Worm (Caenorhabditis elegans) whole organism, L4/young adult: Measurements from ENCODE around the gene Y55B1BL.1.
A peak's percentile ranks its signal among the peaks of the same experiment; 100 is the strongest.

Experiments
- W03F9.2 ChIP-seq: fragments of 150-350 bp; optimal IDR thresholded peaks from 2 replicates; lab custom pipeline; 2014; ENCODE audit warnings: missing biosample characterization, missing genetic modification characterization
- dao-5 ChIP-seq: sonication (generic microtip); optimal IDR thresholded peaks from 2 replicates; lab custom pipeline; 2016; ENCODE audit warnings: missing genotype, missing genetic modification characterization, moderate library complexity, missing compliant biosample characterization
- him-1 ChIP-seq: sonication (generic microtip); optimal IDR thresholded peaks from 2 replicates; lab custom pipeline; 2016; ENCODE audit warnings: missing genotype, missing genetic modification reagents, missing genetic modification characterization, missing compliant biosample characterization

The Y55B1BL.1 gene

DNA sequence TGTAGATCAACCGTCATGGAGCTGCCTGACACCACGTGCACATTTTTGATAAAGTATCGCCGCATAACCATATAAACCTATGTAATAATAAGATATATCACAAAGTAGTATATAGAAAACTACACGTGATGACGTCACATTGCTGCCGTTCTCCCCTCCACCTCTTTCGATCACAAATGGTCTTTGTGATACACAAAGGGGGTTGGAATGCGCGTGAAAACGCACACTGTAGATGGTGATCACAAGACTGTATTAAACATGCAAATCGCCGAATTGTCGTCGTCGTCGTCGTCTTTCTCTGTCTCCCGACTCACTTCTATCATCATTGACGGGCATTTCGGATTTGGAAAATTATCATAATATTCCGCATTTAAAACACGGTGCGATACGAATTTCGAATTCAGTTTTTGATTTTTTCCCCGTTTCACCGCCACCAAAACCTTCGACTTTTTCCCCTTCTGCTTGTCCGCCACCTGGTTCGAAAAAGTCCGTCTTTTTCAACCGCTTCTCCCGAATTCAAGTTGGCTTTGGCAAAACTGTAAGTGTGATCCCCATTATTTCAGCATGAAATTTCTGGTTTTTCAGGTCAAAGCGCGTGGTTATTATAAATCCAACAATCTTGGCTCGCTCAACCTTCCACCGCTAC, at the start of gene Y55B1BL.1, which contains the start of gene Y55B1BL.2:
TSS of gene Y55B1BL.1 (plus strand) at position 217 of the 646 bp plus-strand sequence.
TSS of gene Y55B1BL.2 (plus strand) at position 596 of the 646 bp plus-strand sequence.
- no peak for TF ChIP-seq dao-5 (tag; lab: Kevin White, UChicago)
- TF ChIP-seq W03F9.2 (tag; lab: Kevin White, UChicago): no peak
- TF ChIP-seq him-1 (tag; lab: Kevin White, UChicago): no peak

DNA sequence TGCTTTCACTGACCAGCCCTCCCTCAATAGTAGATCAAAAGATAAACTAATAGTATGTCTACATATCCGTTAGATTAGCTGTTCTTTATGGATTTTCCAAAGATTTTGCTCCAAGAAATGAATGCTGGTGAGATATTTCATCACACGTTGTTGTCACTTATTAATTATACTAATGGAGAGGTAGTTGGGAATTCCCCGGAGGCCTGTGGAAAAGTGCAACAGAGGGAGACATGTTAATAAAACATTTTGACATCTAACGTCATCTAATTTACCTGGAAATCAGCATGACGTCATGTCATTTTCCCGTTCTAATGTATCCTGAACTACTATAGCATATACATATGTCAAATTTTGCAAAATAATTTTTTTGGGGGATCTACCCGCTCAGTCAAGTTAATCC, 49.2 kb upstream of the Y55B1BL.1 start:
- no peak for TF ChIP-seq dao-5 (tag; lab: Kevin White, UChicago)
- TF ChIP-seq W03F9.2 (tag; lab: Kevin White, UChicago): no peak
- no peak for TF ChIP-seq him-1 (tag; lab: Kevin White, UChicago)

DNA sequence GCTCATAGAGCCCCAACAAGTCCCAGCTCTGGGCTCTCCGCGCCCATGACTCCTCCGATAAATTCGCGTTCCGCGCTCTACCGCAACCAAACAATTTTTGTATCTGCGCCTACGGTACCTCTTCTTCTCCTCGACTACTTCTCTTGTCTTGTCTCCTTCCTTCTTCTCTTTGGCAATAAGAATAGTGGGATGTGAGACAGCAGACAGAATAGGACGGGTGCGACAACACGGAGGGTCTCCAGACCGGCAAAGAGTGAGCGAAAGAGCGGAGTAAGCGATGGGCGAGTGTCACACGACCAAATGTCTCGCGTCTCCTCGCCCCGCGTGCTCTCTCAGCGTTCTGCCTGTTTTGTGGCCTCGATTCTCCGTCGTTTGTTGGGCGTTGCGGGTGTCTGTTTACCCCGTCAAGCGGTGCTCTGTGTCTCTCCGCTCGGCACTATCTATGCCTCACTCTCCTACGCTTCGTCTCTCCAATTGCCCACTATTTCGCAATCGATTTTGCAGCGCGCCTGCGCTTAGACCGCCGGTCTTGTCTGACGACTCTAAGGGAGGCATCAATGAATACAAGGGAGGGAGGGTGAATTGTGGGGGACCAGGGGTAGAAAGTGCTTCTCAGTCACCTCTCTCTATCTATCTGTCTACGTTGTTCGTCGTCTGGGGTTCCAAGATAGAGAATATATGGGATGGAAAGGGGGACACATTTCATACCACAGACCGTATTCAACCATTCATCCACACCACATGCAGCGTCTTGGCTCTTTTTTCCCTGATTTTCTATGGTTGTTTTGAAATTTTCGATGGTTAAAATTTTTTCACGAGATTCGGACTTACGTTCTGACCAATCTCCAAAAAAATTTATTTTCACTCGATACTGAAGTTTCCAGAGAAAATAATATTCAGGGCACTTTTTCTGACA, 47.4 kb upstream of the Y55B1BL.1 start, which contains the start of gene gei-4:
TSS of gene gei-4 (minus strand) at position 256 of the 916 bp plus-strand sequence.
- TF ChIP-seq him-1 (tag; lab: Kevin White, UChicago) (peak; percentile 95), dao-5 (tag; lab: Kevin White, UChicago) (peak; percentile 38), W03F9.2 (tag; lab: Kevin White, UChicago) (peak; percentile 3)

DNA sequence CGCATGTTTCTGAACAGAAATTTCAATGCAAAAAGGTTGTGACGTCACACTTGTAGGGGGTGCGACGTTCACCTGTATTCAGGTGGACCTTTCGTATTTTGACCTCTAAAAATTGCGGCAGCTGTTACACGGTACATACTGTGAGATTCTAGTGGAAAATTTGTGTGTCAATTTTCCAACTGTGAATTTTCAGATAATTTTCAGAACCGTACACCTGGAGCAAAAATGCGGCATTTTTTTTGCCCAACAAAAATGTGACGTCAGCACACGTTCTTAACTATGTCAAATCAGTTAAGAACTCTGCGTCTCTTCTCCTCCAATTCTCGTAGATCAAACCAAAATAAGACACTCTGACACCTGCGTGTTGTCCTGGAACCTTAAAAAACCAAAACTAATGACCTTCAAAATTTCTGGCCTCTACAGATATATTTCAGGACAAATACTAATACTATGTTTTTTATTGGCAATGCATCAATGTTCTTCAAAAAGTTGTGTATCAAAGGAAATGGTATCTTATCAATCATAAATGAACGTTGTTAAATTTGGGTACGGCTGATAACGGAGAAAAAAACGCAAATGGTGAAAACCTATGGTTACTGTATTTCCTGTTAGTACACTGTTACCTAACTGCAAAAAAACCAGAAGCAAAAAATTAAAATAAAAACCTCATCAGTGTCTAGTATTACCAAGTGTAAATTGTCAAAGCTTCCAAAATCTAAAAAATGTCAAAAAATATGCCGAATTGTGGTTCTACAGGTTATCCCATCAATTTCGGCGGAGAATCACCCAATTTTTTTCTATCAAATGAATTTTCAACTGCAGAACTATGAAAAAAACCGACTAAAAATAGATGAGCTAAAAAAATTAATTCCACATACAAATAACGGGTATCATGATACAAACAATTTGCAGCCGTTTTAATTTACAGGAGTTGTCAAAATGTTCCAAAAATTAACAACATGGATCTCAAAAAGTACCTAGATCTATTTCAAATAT, 45.0 kb upstream of the Y55B1BL.1 start:
- TF ChIP-seq W03F9.2 (tag; lab: Kevin White, UChicago) (no peak), dao-5 (tag; lab: Kevin White, UChicago) (no peak), him-1 (tag; lab: Kevin White, UChicago) (no peak)

DNA sequence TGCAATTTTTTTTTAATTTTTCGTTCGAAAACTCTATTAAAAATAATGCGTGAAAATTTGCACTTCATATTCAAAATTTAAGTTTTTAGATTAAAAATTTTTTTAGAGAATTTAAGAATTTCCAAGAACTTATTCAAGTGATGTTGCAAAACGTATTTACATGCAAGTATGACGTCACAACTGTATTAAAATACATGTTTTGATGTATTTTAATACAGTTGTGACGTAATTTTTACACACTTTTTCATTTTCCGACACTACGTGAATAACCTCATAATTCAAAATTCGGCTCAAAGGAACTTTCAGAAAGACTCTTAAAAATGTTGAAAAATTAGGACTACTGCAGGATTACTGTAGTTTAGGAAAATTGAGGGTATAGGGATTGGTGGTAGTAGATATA, 44.1 kb upstream of the Y55B1BL.1 start:
- no peak for TF ChIP-seq dao-5 (tag; lab: Kevin White, UChicago)
- TF ChIP-seq W03F9.2 (tag; lab: Kevin White, UChicago): no peak
- TF ChIP-seq him-1 (tag; lab: Kevin White, UChicago): no peak

DNA sequence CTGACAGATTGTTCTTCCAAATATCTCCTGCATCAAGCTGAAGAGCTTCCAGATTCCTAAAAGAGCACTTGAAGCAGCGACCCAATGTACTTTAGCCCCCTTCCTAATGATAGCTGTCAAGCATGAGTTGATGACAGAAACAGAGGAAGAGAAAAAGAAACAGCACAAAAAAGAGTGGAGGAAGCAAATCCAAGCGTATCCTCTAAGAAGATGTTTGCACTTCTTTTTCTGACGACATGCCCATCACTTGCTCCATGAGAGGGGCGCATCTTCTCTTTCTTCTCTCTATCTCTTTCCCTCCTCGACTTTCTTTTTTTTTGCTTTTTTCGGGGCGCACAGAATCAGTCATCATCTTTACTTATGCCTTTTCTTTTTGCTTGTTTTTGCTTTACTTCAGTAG, 41.9 kb upstream of the Y55B1BL.1 start:
- peak; percentile 6 for TF ChIP-seq him-1 (tag; lab: Kevin White, UChicago)
- TF ChIP-seq W03F9.2 (tag; lab: Kevin White, UChicago): no peak

DNA sequence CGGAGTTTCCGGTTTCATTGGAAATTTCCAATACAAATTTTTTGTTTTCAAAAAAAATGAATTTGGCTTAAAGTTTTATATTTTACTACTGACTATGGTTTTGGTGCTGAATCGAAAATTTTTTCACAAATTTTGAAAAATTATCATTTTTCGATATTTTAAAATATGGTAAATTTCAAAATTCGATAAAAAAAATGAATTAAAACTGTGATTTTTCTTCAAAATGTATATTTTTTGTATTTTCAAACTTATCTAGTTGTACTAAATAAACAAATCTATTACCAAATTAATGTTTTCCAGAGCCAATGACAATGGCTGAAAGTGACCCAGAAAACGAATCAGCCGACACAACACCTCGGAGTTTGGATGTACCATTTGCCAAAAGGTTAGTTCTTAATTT, 36.5 kb upstream of the Y55B1BL.1 start, which contains the start of gene pll-1:
TSS of gene pll-1 (plus strand) at position 301 of the 400 bp plus-strand sequence.
- TF ChIP-seq dao-5 (tag; lab: Kevin White, UChicago) (no peak), him-1 (tag; lab: Kevin White, UChicago) (no peak), W03F9.2 (tag; lab: Kevin White, UChicago) (no peak)

DNA sequence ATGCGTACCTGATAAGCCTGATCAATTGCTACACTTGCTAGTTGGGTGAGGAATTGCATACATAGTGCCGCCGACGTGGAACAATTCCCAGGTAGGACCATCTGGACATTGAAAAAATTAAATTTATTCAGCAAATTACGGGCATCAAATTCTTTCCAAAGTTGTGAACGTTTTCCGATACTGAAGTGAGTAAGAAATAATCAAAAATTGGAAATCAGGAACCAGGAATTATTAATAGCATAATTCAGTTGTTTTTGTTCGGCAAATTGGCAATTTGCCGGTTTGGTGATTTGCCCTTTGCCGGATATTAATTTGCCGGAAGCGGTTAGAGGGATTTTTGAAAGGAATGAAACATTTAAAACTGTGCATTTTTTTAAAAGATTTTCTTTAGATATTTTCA, 21.0 kb upstream of the Y55B1BL.1 start, which contains the start of gene gsto-3:
TSS of gene gsto-3 (minus strand) at position 101 of the 400 bp plus-strand sequence.
- TF ChIP-seq him-1 (tag; lab: Kevin White, UChicago) (no peak), W03F9.2 (tag; lab: Kevin White, UChicago) (no peak)

DNA sequence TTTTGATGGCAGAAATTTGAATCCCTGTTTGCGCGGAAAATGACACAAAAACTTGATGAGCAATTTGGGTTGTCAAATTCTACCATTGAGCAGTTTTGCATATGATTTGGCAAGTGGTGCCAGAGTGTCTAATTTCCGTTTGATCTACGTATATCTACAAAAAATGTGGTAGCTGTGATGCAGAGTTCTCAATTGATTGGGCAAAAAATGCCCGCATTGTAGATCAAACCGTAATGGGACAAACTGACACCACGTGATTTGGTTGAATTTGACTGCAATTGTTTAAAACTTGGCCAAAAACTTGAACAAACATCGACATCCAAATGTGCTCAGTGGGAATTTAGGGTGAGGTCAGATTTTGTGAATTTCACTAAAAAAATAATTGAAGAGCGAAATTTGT, 19.7 kb upstream of the Y55B1BL.1 start, which contains the start of gene K10F12.7:
TSS of gene K10F12.7 (minus strand) at position 101 of the 400 bp plus-strand sequence.
- no peak for TF ChIP-seq W03F9.2 (tag; lab: Kevin White, UChicago)
- no peak for TF ChIP-seq dao-5 (tag; lab: Kevin White, UChicago)
- no peak for TF ChIP-seq him-1 (tag; lab: Kevin White, UChicago)

DNA sequence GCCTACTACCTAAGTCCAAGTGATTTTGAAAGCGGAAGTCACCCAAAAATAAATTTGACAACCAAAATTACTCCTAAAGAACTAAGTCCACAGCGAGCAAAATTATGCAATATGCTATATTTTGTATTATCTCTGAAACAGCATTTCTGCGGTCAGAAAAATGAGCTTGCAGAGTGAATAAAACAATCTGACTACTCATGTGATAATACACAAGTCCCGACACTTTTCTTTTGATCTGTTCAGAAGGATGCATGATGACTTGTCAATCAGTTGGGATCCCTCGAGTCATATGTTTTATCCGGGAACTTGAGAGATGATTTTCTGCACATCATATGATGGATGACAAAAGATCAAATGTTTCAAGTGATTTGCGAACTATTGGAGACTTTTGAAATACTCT, 17.1 kb upstream of the Y55B1BL.1 start:
- no peak for TF ChIP-seq dao-5 (tag; lab: Kevin White, UChicago)
- TF ChIP-seq him-1 (tag; lab: Kevin White, UChicago): no peak
- TF ChIP-seq W03F9.2 (tag; lab: Kevin White, UChicago): no peak

DNA sequence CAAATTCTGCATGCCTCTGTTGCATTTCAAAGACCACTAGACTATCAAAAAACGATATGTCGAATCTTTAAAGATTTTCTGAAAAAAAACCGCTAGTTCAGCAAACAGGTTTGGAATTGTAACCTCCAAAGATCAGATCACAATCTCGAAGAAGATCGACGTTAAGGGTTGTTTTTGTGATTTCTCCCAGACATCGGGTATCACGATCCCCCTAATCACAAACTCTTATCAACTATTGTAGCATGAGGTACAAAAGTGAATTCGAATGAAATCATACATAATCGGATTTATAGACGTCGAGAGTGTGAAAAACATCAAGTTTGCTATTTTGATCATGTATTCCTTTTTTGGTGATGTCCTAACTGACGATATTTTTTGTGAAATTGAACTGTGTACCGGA, 1.3 kb upstream of the Y55B1BL.1 start:
- TF ChIP-seq dao-5 (tag; lab: Kevin White, UChicago) (no peak), W03F9.2 (tag; lab: Kevin White, UChicago) (no peak), him-1 (tag; lab: Kevin White, UChicago) (no peak)

DNA sequence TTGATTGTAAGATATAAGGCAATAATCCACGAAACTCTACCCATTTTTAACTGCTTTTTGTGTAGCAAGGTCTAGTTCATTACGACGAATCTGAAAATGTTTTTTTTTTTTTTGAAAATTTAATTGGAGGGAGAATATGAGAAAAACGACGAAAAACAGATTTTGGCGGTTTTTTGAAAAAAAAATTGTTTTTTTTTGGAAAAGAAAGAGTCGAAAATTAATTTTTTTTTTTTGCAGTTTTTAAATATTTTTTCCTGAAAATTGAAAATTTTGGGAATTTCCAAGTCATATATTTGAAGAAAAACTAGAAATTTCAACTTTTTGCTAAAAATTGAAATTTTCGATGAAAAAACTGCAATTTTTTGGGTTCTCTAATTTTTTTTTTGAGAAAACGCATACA, 16.5 kb downstream of the Y55B1BL.1 start, which contains the start of gene stim-1:
TSS of gene stim-1 (minus strand) at position 101 of the 400 bp plus-strand sequence.
- TF ChIP-seq W03F9.2 (tag; lab: Kevin White, UChicago) (no peak), dao-5 (tag; lab: Kevin White, UChicago) (no peak), him-1 (tag; lab: Kevin White, UChicago) (no peak)
